Fruit fly (Drosophila melanogaster) whole organism, embryonic: Measurements from ENCODE around the gene CG5107.

Experiments used
- Abd-B ChIP-seq: fragments of 200-800 bp; sonication (Bioruptor generic); optimal IDR thresholded peaks from 2 replicates; lab custom pipeline; 2018; ENCODE audit warnings: missing biosample characterization, mild to moderate bottlenecking, missing genetic modification characterization, moderate library complexity
- Aef1 ChIP-seq: fragments of 200-800 bp; sonication (Bioruptor generic); IDR thresholded peaks from 3 replicates; pipeline ENCODE4 v1.3.6; 2022; ENCODE audit warnings: missing biosample characterization, missing genetic modification characterization
- Bgb ChIP-seq: fragments of 200-800 bp; sonication (Bioruptor generic); IDR thresholded peaks from 2 replicates; pipeline ENCODE4 v1.3.6; 2022; ENCODE audit warnings: missing biosample characterization, missing genetic modification characterization; ENCODE audit not compliant: partially characterized antibody
- CG10209 ChIP-seq: fragments of 200-800 bp; sonication (Bioruptor generic); optimal IDR thresholded peaks from 3 replicates; lab custom pipeline; 2017; ENCODE audit warnings: missing biosample characterization, mild to moderate bottlenecking, missing genetic modification characterization, missing genetic modification reagents
- CG10431 ChIP-seq: fragments of 200-800 bp; sonication (Bioruptor generic); optimal IDR thresholded peaks from 3 replicates; lab custom pipeline; 2018; ENCODE audit warnings: missing biosample characterization, mild to moderate bottlenecking, missing genetic modification characterization
- CG11504 ChIP-seq: fragments of 200-800 bp; sonication (Bioruptor generic); optimal IDR thresholded peaks from 3 replicates; lab custom pipeline; 2019; ENCODE audit warnings: missing biosample characterization, mild to moderate bottlenecking, missing genetic modification characterization, moderate library complexity
- CG15269 ChIP-seq: fragments of 200-800 bp; sonication (Bioruptor generic); optimal IDR thresholded peaks from 2 replicates; lab custom pipeline; 2018; ENCODE audit warnings: missing biosample characterization, mild to moderate bottlenecking, missing genetic modification characterization, moderate library complexity
- CG15479 ChIP-seq: fragments of 200-800 bp; sonication (Bioruptor generic); optimal IDR thresholded peaks from 3 replicates; lab custom pipeline; 2019; ENCODE audit warnings: missing biosample characterization, mild to moderate bottlenecking, missing genetic modification characterization, moderate library complexity
- CG16815 ChIP-seq: fragments of 200-800 bp; sonication (Bioruptor generic); optimal IDR thresholded peaks from 3 replicates; lab custom pipeline; 2017; ENCODE audit warnings: missing biosample characterization, mild to moderate bottlenecking, missing genetic modification characterization
- CG17385 ChIP-seq: fragments of 200-800 bp; sonication (Bioruptor generic); optimal IDR thresholded peaks from 3 replicates; lab custom pipeline; 2018; ENCODE audit warnings: missing biosample characterization, mild to moderate bottlenecking, missing genetic modification characterization
- CG1832 ChIP-seq: fragments of 200-800 bp; sonication (Bioruptor generic); optimal IDR thresholded peaks from 2 replicates; lab custom pipeline; 2017; ENCODE audit warnings: missing biosample characterization, mild to moderate bottlenecking, missing genetic modification characterization, inconsistent platforms
- CG3163 ChIP-seq: fragments of 200-800 bp; sonication (Bioruptor generic); optimal IDR thresholded peaks from 3 replicates; lab custom pipeline; 2016; ENCODE audit warnings: missing biosample characterization, missing genetic modification characterization
- CG32532 ChIP-seq: fragments of 200-800 bp; sonication (Bioruptor generic); IDR thresholded peaks from 2 replicates; pipeline ENCODE4 v1.3.6; 2022; ENCODE audit warnings: missing biosample characterization, missing genetic modification characterization
- CG3726 ChIP-seq: fragments of 200-800 bp; sonication (Bioruptor generic); IDR thresholded peaks from 3 replicates; pipeline ENCODE4, ENCODE4 v1.3.6; 2022; ENCODE audit warnings: missing biosample characterization, missing genetic modification characterization
- CG43689 ChIP-seq: fragments of 200-800 bp; sonication (Bioruptor generic); IDR thresholded peaks from 2 replicates; pipeline ENCODE4 v1.3.6; 2022; ENCODE audit warnings: missing biosample characterization, missing genetic modification characterization
- CG4404 ChIP-seq: fragments of 200-800 bp; sonication (Bioruptor generic); IDR thresholded peaks from 2 replicates; pipeline ENCODE4 v1.3.6; 2022; ENCODE audit warnings: missing biosample characterization, missing genetic modification characterization
- CG4854 ChIP-seq: fragments of 200-800 bp; sonication (Bioruptor generic); optimal IDR thresholded peaks from 2 replicates; lab custom pipeline; 2016; ENCODE audit warnings: missing biosample characterization, missing genetic modification characterization, inconsistent platforms
- CG6175 ChIP-seq: fragments of 200-800 bp; sonication (Bioruptor generic); IDR thresholded peaks from 3 replicates; pipeline ENCODE4 v1.3.6; 2022; ENCODE audit warnings: missing biosample characterization, missing genetic modification characterization
- CG7786 ChIP-seq: fragments of 200-800 bp; sonication (Bioruptor generic); optimal IDR thresholded peaks from 2 replicates; lab custom pipeline; 2016; ENCODE audit warnings: missing biosample characterization, missing genetic modification characterization
- CG8089 ChIP-seq: fragments of 200-800 bp; sonication (Bioruptor generic); optimal IDR thresholded peaks from 3 replicates; lab custom pipeline; 2016; ENCODE audit warnings: missing biosample characterization, missing genetic modification characterization
- CG9727 ChIP-seq: fragments of 200-800 bp; sonication (Bioruptor generic); optimal IDR thresholded peaks from 3 replicates; lab custom pipeline; 2017; ENCODE audit warnings: missing biosample characterization, mild to moderate bottlenecking, missing genetic modification characterization
- Deaf1 ChIP-seq: fragments of 200-800 bp; optimal IDR thresholded peaks from 3 replicates; lab custom pipeline; 2019; ENCODE audit warnings: missing biosample characterization, mild to moderate bottlenecking, missing genetic modification characterization, moderate library complexity
- Eip74EF ChIP-seq, 2 experiments: fragments of 200-800 bp in 1 of 2; fragments of >200 bp in 1 of 2; sonication (Bioruptor generic) in 1 of 2; optimal IDR thresholded peaks; 2 replicates each; lab custom pipeline; 2017 to 2019; ENCODE audit warnings: missing biosample characterization in 2 of 2, missing genetic modification characterization in 2 of 2, mild to moderate bottlenecking in 1 of 2, moderate library complexity in 1 of 2
- Ets65A ChIP-seq: fragments of 200-800 bp; sonication (Bioruptor generic); peaks from one replicate; lab custom pipeline; 2016; ENCODE audit warnings: missing biosample characterization, missing genetic modification characterization
- Fer2 ChIP-seq: fragments of 200-800 bp; sonication (Bioruptor generic); optimal IDR thresholded peaks from 2 replicates; lab custom pipeline; 2018; ENCODE audit warnings: missing biosample characterization, mild to moderate bottlenecking, missing genetic modification characterization, moderate library complexity
- NC2α ChIP-seq: fragments of 200-800 bp; sonication (Bioruptor generic); optimal IDR thresholded peaks from 2 replicates; lab custom pipeline; 2016; ENCODE audit warnings: missing biosample characterization, missing genetic modification characterization
- Poxn ChIP-seq: fragments of 200-800 bp; sonication (Bioruptor generic); IDR thresholded peaks from 2 replicates; pipeline ENCODE4 v1.3.6; 2022; ENCODE audit warnings: missing biosample characterization, missing genetic modification characterization
- Spps ChIP-seq: fragments of 200-800 bp; sonication (Bioruptor generic); optimal IDR thresholded peaks from 2 replicates; lab custom pipeline; 2018; ENCODE audit warnings: missing biosample characterization, mild to moderate bottlenecking, missing genetic modification characterization
- ash1 ChIP-seq: fragments of 200-800 bp; sonication (Bioruptor generic); optimal IDR thresholded peaks from 2 replicates; lab custom pipeline; 2018; ENCODE audit warnings: missing biosample characterization, mild to moderate bottlenecking, missing genetic modification characterization
- ato ChIP-seq: fragments of 200-800 bp; sonication (Bioruptor generic); IDR thresholded peaks from 2 replicates; pipeline ENCODE4 v1.3.6; 2022; ENCODE audit warnings: missing biosample characterization, missing genetic modification characterization; ENCODE audit not compliant: partially characterized antibody
- btn ChIP-seq: fragments of 200-800 bp; sonication (Bioruptor generic); optimal IDR thresholded peaks from 2 replicates; lab custom pipeline; 2016; ENCODE audit warnings: missing biosample characterization, missing genetic modification characterization
- cg ChIP-seq: fragments of 200-800 bp; sonication (Bioruptor generic); optimal IDR thresholded peaks from 3 replicates; lab custom pipeline; 2019; ENCODE audit warnings: missing biosample characterization, mild to moderate bottlenecking, missing genetic modification characterization, moderate library complexity
- chn ChIP-seq: fragments of 200-800 bp; sonication (Bioruptor generic); optimal IDR thresholded peaks from 2 replicates; lab custom pipeline; 2016; ENCODE audit warnings: missing biosample characterization, missing genetic modification characterization
- corto ChIP-seq: fragments of 200-800 bp; sonication (Bioruptor generic); optimal IDR thresholded peaks from 2 replicates; lab custom pipeline; 2016; ENCODE audit warnings: missing biosample characterization, mild to moderate bottlenecking, missing genetic modification characterization, moderate library complexity
- dimm ChIP-seq: fragments of 200-800 bp; sonication (Bioruptor generic); IDR thresholded peaks from 2 replicates; pipeline ENCODE4 v1.3.6; 2022; ENCODE audit warnings: missing biosample characterization, missing genetic modification characterization
- fd96Cb ChIP-seq: fragments of 200-800 bp; sonication (Bioruptor generic); optimal IDR thresholded peaks from 2 replicates; lab custom pipeline; 2018; ENCODE audit warnings: missing biosample characterization, mild to moderate bottlenecking, missing genetic modification characterization, moderate library complexity
- h ChIP-seq: fragments of >200 bp; optimal IDR thresholded peaks from 2 replicates; lab custom pipeline; 2017
- jigr1 ChIP-seq: fragments of 200-800 bp; sonication (Bioruptor generic); IDR thresholded peaks from 3 replicates; pipeline ENCODE4 v1.3.6; 2022; ENCODE audit warnings: missing biosample characterization, missing genetic modification characterization
- jumu ChIP-seq: fragments of 200-800 bp; sonication (Bioruptor generic); optimal IDR thresholded peaks from 3 replicates; lab custom pipeline; 2016; ENCODE audit warnings: missing biosample characterization, missing genetic modification characterization
- ken ChIP-seq: fragments of 200-800 bp; sonication (Bioruptor generic); IDR thresholded peaks from 3 replicates; pipeline ENCODE4 v1.3.6; 2022; ENCODE audit warnings: missing biosample characterization, missing genetic modification characterization
- kni ChIP-seq: fragments of 200-800 bp; sonication (Bioruptor generic); optimal IDR thresholded peaks from 3 replicates; lab custom pipeline; 2017; ENCODE audit warnings: mild to moderate bottlenecking, missing biosample characterization, missing genetic modification reagents, missing genetic modification characterization
- maf-S ChIP-seq: fragments of 200-800 bp; sonication (Bioruptor generic); optimal IDR thresholded peaks from 2 replicates; lab custom pipeline; 2016; ENCODE audit warnings: missing biosample characterization, missing genetic modification characterization
- nerfin-1 ChIP-seq: fragments of 200-800 bp; sonication (Bioruptor generic); optimal IDR thresholded peaks from 3 replicates; lab custom pipeline; 2019; ENCODE audit warnings: missing biosample characterization, mild to moderate bottlenecking, missing genetic modification characterization, moderate library complexity
- otp ChIP-seq: fragments of 200-800 bp; sonication (Bioruptor generic); IDR thresholded peaks from 3 replicates; pipeline ENCODE4, ENCODE4 v1.3.6; 2022; ENCODE audit warnings: missing biosample characterization, missing genetic modification characterization
- peb ChIP-seq: fragments of 200-800 bp; sonication (Bioruptor generic); IDR thresholded peaks from 2 replicates; pipeline ENCODE4 v1.3.6; 2022; ENCODE audit warnings: missing biosample characterization, missing genetic modification characterization
- ranshi ChIP-seq: fragments of 200-800 bp; sonication (Bioruptor generic); IDR thresholded peaks from 2 replicates; pipeline ENCODE4 v1.3.6; 2022; ENCODE audit warnings: missing biosample characterization, missing genetic modification characterization
- repo ChIP-seq: fragments of 200-800 bp; sonication (Bioruptor generic); optimal IDR thresholded peaks from 2 replicates; lab custom pipeline; 2016; ENCODE audit warnings: missing biosample characterization, missing genetic modification characterization
- sens ChIP-seq: fragments of 200-800 bp; sonication (Bioruptor generic); peaks from one replicate; lab custom pipeline; 2016; ENCODE audit warnings: missing biosample characterization, missing genetic modification characterization
- zfh1 ChIP-seq: fragments of 200-800 bp; sonication (Bioruptor generic); IDR thresholded peaks from 3 replicates; pipeline ENCODE4 v1.3.6; 2022; ENCODE audit warnings: missing biosample characterization, missing genetic modification characterization

CG5107 gene

DNA sequence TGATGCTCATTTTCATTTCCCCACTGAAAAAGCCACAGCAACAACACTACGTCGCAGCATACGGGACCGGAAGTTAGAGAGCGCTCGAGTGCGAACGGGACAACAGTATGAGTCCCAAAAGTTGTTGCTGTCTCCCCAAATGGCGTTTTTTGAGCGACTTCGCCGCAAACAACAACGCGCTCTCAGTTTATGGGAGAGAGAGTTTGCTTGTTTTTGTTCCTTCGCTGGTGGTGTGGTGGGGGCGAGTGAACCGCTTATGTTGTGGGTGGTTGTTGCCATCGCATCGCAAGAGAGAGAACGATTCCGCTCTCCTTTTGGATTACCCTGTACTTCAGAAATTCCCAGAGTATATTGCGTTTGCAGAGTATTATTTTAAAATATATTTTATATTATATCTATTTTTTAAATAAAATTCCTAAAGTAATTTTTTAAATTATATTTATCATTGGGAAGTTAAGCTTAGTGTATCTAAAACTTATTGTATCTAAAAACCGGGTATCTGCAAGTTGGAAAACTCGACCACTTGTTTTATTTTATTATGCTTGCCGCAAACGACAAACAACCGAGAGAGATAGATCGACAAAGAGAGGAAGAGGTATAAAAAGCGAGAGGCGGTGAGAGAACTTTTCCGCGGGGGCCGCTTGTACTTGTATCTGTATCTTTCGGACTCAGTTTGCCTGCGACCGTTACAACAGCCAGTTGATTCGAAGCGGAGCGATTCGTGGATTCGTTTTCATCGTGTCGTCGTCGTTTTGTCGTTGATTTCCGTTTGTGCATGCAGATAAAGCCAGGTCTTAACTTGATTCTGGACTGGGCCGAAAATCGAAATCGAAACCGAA is 10.7 kb downstream of the CG5107 start, which contains the start of gene msi (continued):
- TF ChIP-seq CG3726 (GFP tag; lab: Robert Waterston, UW) (peak; percentile 98), jigr1 (GFP tag; lab: Robert Waterston, UW) (peak; percentile 98), cg (GFP tag; lab: Kevin White, UChicago) (peak; percentile 20), Deaf1 (tag; lab: Kevin White, UChicago) (peak; percentile 92), Fer2 (tag; lab: Kevin White, UChicago) (peak; percentile 97), fd96Cb (peak; percentile 100), CG11504 (tag; lab: Kevin White, UChicago) (peak; percentile 99), CG3163 (peak; percentile 20), zfh1 (GFP tag; lab: Robert Waterston, UW) (peak; percentile 98), ranshi (GFP tag; lab: Robert Waterston, UW) (peak; percentile 99), CG16815 (GFP tag; lab: Kevin White, UChicago) (peak; percentile 97), CG17385 (GFP tag; lab: Kevin White, UChicago) (peak; percentile 98), CG4404 (GFP tag; lab: Robert Waterston, UW) (peak; percentile 97), Aef1 (GFP tag; lab: Robert Waterston, UW) (peak; percentile 98), chn (GFP tag; lab: Kevin White, UChicago) (peak; percentile 86), Eip74EF (GFP tag; optimal IDR thresholded peaks at IDR 0.05; lab: Kevin White, UChicago) (peak in 1 of 2 experiments; percentile 99), Poxn (GFP tag; lab: Robert Waterston, UW) (peak; percentile 96), CG32532 (GFP tag; lab: Robert Waterston, UW) (peak; percentile 99), ash1 (GFP tag; lab: Kevin White, UChicago) (peak; percentile 22), CG7786 (GFP tag; lab: Kevin White, UChicago) (peak; percentile 75), maf-S (GFP tag; lab: Kevin White, UChicago) (peak; percentile 59), dimm (GFP tag; lab: Robert Waterston, UW) (peak; percentile 97), CG9727 (GFP tag; lab: Kevin White, UChicago) (peak; percentile 99), otp (peak; percentile 97), CG4854 (GFP tag; lab: Kevin White, UChicago) (peak; percentile 70), CG8089 (no peak), kni (peak; percentile 68), CG15479 (GFP tag; lab: Kevin White, UChicago) (peak; percentile 46), CG6175 (GFP tag; lab: Robert Waterston, UW) (peak; percentile 98), CG10209 (GFP tag; lab: Kevin White, UChicago) (peak; percentile 99), CG15269 (tag; lab: Kevin White, UChicago) (peak; percentile 99), h (lab: Kevin White, UChicago) (no peak), CG1832 (GFP tag; lab: Kevin White, UChicago) (peak; percentile 90), CG10431 (peak; percentile 91), repo (peak; percentile 5), Ets65A (peak; percentile 96), jumu (GFP tag; lab: Kevin White, UChicago) (peak; percentile 65), corto (GFP tag; lab: Kevin White, UChicago) (peak; percentile 57), NC2α (GFP tag; lab: Kevin White, UChicago) (no peak), btn (GFP tag; lab: Kevin White, UChicago) (peak; percentile 10), ken (GFP tag; lab: Robert Waterston, UW) (peak; percentile 98), Abd-B (GFP tag; lab: Kevin White, UChicago) (peak; percentile 100), peb (GFP tag; lab: Robert Waterston, UW) (peak; percentile 97), sens (GFP tag; lab: Kevin White, UChicago) (peak; percentile 90), CG43689 (GFP tag; lab: Robert Waterston, UW) (peak; percentile 98), Bgb (GFP tag; lab: Robert Waterston, UW) (peak; percentile 65; the same call in 1 of the 2 replicates), ato (no peak; the same call in 1 of the 2 replicates), Spps (tag; lab: Kevin White, UChicago) (peak; percentile 99), nerfin-1 (tag; lab: Kevin White, UChicago) (peak; percentile 98)
